Worm (Caenorhabditis elegans) whole organism, midembryonic: ENCODE measurements around the gene srx-78.
"Not testable (repeated sequence)": the region's sequence is repeated elsewhere in the genome, so short reads cannot be mapped to it uniquely, and the experiment has no call there.

ENCODE experiments used
- T22C8.4 ChIP-seq: fragments of 200-800 bp; sonication (Bioruptor generic); IDR thresholded peaks from 2 replicates; pipeline ENCODE4 v1.3.6; 2022; ENCODE audit warnings: missing genetic modification characterization, missing compliant biosample characterization
- cog-1 ChIP-seq: sonication (generic microtip); optimal IDR thresholded peaks from 2 replicates; lab custom pipeline; 2016; ENCODE audit warnings: missing genetic modification characterization, missing compliant biosample characterization
- flt-1 ChIP-seq: fragments of 200-800 bp; sonication (Bioruptor generic); IDR thresholded peaks from 2 replicates; pipeline ENCODE4 v1.3.6; 2022; ENCODE audit warnings: missing genetic modification characterization, missing compliant biosample characterization
- klf-2 ChIP-seq: fragments of 200-800 bp; sonication (Bioruptor generic); conservative IDR thresholded peaks from 2 replicates; pipeline ENCODE4 v1.3.6; 2022; ENCODE audit warnings: missing genetic modification reagents, missing genetic modification characterization, missing compliant biosample characterization
- med-1 ChIP-seq: sonication (generic microtip); optimal IDR thresholded peaks from 2 replicates; lab custom pipeline; 2017; ENCODE audit warnings: missing genetic modification characterization, mild to moderate bottlenecking, missing compliant biosample characterization, antibody characterized with exemption, missing genetic modification reagents; ENCODE audit not compliant: insufficient read depth
- ref-1 ChIP-seq: fragments of 200-800 bp; sonication (Bioruptor generic); conservative IDR thresholded peaks from 2 replicates; pipeline ENCODE4 v1.3.6; 2022; ENCODE audit warnings: missing genetic modification reagents, missing genetic modification characterization, missing compliant biosample characterization
- tab-1 ChIP-seq: fragments of 200-800 bp; sonication (Bioruptor generic); IDR thresholded peaks from 2 replicates; pipeline ENCODE4 v1.3.6; 2022; ENCODE audit warnings: missing genetic modification characterization, missing compliant biosample characterization
- ztf-23 ChIP-seq: fragments of 200-800 bp; sonication (Bioruptor generic); IDR thresholded peaks from 2 replicates; pipeline ENCODE4 v1.3.6; 2022; ENCODE audit warnings: missing genetic modification reagents, missing genetic modification characterization, missing compliant biosample characterization
- ztf-29 ChIP-seq: fragments of 200-800 bp; sonication (Bioruptor generic); IDR thresholded peaks from 2 replicates; pipeline ENCODE4 v1.3.6; 2022; ENCODE audit warnings: missing genetic modification reagents, missing genetic modification characterization, missing compliant biosample characterization

srx-78 gene

DNA sequence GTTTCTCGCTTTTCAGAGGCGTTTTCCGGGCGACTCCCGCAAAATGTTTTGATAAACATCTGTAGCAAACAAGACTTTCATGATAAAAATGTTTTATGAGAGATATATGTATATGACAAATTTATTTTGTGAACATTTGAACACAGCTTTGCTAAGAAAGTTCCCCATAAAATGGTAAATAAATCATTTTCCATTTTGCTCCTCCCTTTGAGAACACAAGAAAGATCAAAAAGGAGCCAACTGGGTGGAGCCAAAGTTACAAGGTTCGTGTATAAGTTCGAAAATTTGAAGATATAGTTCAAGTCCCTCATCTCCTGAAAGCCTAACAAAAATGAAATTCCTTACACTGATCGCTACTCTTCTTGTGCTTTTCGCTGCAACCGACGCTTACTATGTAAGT lies 4.4 kb upstream of the srx-78 start, which contains the start of gene C01G10.17:
C01G10.17 (plus strand) TSS at position 301 of the 400 bp plus-strand sequence.
- TF ChIP-seq flt-1 = no peak
- TF ChIP-seq ztf-23 (GFP tag; lab: Robert Waterston, UW) = no peak
- no peak for TF ChIP-seq T22C8.4 (GFP tag; lab: Robert Waterston, UW)
- TF ChIP-seq tab-1 (GFP tag; lab: Robert Waterston, UW) = no peak
- no peak for TF ChIP-seq cog-1
- TF ChIP-seq ref-1 (GFP tag; lab: Robert Waterston, UW) = no peak
- TF ChIP-seq med-1 (GFP tag; lab: Kevin White, UChicago) = no peak
- TF ChIP-seq ztf-29 = no peak
- TF ChIP-seq klf-2 (GFP tag; lab: Robert Waterston, UW) = no peak

DNA sequence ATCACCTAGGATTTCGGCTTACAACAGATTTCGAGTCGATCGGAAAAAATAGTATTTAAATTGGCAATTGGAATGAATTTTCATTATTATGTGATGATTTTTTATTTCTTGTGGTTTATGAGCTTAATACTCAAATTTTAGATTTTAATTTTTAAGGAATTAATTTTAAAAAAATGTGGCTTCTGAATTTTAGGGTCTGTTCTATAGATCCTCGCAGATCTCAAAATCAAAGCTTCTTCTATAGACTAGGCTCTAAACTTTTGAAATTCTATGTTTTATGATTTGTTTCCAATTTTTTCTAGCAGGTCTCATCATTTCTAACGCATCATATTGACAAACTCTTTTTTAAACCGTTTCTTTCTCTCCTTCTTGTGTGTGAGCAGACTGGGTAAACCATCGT lies 2.2 kb upstream of the srx-78 start, which contains the start of gene txt-12:
txt-12 (plus strand) TSS at position 301 of the 400 bp plus-strand sequence.
- TF ChIP-seq ztf-29 (no peak), tab-1 (GFP tag; lab: Robert Waterston, UW) (no peak), ref-1 (GFP tag; lab: Robert Waterston, UW) (no peak), flt-1 (no peak), klf-2 (GFP tag; lab: Robert Waterston, UW) (no peak), cog-1 (no peak), ztf-23 (GFP tag; lab: Robert Waterston, UW) (no peak), med-1 (GFP tag; lab: Kevin White, UChicago) (no peak), T22C8.4 (GFP tag; lab: Robert Waterston, UW) (no peak)

DNA sequence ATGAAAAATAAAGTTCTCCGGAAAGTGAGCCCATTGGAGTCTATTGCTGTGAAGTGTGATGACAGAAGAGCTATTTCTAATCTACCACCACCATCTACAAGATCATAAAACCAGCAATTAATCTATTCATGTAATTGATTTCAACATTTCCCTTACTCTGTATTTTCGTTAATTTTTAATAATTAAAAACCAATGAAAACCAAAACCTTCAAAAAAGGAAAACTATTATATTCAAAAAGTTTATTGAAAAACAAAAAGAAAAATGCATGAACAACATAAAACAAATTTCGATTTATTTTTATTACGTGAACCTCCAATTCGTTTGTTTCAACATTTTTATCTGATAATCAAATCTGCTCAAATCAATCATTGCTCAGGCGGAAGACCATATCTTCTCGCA lies 4.6 kb downstream of the srx-78 start, which contains the start of gene C01G10.1:
C01G10.1 (plus strand) TSS at position 301 of the 400 bp plus-strand sequence.
- TF ChIP-seq tab-1 (GFP tag; lab: Robert Waterston, UW) (no peak), ztf-29 (no peak), flt-1 (no peak), ref-1 (GFP tag; lab: Robert Waterston, UW) (no peak), med-1 (GFP tag; lab: Kevin White, UChicago) (no peak), klf-2 (GFP tag; lab: Robert Waterston, UW) (no peak), cog-1 (no peak), T22C8.4 (GFP tag; lab: Robert Waterston, UW) (no peak), ztf-23 (GFP tag; lab: Robert Waterston, UW) (no peak)

DNA sequence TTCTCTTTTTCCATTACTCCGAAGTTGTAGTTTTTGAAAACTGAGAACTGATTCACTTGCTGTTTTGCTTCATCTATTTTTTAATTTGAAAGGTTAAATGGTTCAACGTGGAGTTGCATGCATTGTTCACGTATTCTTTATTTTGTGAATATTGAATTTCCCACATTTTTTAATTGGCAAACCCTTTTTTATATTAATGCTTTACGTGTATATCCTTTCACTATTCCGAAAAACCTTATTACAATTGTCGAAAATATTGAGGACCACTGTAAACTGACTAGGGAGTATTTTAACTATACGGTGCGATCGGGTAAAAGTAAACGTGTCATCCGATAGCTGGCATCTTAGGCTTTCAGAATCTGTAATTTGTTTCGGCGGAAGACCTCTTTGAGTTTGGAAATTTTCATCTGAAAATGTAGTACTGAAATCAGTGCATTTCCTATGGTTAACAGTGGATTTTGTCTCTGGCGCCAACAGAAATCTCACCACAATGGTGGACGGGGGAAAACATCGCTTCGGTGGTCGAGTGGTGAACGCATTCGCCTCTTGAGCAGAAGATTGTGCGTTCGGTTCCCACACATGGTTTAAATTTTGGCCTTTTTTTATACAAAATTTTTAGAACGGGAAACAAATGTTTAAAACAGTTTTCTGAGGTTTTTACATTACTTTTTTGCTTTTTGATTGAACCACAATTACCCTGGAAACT lies 11.2 kb downstream of the srx-78 start, which contains the start of gene C01G10.14:
C01G10.14 (minus strand) TSS at position 51 of the 706 bp plus-strand sequence.
- not testable (repeated sequence) for TF ChIP-seq tab-1, ztf-23, ref-1 (GFP tag; lab: Robert Waterston, UW)

DNA sequence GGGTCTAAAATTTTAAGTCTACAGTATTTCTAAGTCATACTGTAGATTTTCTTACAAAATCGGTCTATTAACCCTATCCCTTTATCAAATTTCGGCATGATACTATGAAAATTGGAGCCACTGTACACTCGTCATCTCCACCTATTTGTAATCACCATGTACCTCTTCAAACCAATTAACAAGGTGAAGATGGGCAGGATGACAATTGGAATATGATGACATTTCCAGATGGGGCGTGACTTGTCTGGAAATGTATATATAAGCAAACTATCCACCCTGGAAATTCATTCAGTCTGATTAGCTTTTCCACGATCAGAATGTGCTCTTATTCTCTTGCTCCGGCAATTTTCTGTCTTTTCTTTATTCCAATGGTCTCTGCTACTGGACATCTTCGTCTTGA lies 14.4 kb downstream of the srx-78 start, which contains the start of gene Y75B12A.2:
Y75B12A.2 (plus strand) TSS at position 301 of the 400 bp plus-strand sequence.
- no peak for TF ChIP-seq med-1 (GFP tag; lab: Kevin White, UChicago)
- TF ChIP-seq ref-1 (GFP tag; lab: Robert Waterston, UW) = no peak
- no peak for TF ChIP-seq flt-1
- TF ChIP-seq T22C8.4 (GFP tag; lab: Robert Waterston, UW) = no peak
- no peak for TF ChIP-seq cog-1
- TF ChIP-seq tab-1 (GFP tag; lab: Robert Waterston, UW) = no peak
- TF ChIP-seq ztf-29 = no peak
- no peak for TF ChIP-seq ztf-23 (GFP tag; lab: Robert Waterston, UW)
- TF ChIP-seq klf-2 (GFP tag; lab: Robert Waterston, UW) = no peak

DNA sequence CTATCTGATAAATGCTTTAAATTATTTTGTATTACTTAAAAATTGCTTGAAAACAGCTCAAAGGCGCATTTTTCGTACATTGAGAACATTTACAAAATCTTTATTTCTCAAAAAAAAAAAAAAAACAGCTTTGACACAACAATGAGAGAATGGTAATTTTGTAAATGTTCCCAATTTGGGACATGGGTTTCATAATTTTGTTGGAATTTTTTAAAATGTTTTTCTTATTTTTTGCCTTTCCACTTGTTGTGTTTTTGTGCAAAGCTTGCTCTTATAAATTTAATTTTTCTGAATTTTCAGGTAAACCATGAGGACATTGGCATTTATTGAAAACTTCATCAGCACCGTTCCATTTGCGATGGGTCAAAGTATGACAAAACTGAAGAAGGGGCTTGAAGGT lies 16.8 kb downstream of the srx-78 start, which contains the start of gene T01G5.7:
T01G5.7 (plus strand) TSS at position 301 of the 400 bp plus-strand sequence.
- TF ChIP-seq flt-1 (no peak), ref-1 (GFP tag; lab: Robert Waterston, UW) (no peak), ztf-29 (no peak), med-1 (GFP tag; lab: Kevin White, UChicago) (no peak), ztf-23 (GFP tag; lab: Robert Waterston, UW) (no peak), cog-1 (no peak), T22C8.4 (GFP tag; lab: Robert Waterston, UW) (no peak), tab-1 (GFP tag; lab: Robert Waterston, UW) (no peak)

DNA sequence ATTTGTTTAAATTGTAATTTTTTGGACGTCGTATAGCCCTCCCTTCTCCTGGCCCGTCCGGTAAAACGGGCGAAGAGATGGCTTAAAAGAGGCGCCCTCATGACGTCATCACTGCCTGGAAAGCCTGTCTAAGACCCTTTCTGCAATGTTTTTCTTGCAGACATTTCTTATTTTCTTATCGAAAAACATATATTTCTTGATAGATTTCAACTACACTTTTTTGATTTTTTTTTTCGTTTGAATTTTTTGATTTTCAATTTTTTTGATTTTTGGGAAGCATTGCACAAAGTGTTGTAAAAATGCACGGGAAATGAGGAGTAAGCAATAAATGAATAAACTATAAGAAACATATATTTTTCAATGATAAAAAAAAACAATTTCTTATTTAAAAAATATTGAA lies 19.1 kb downstream of the srx-78 start, which contains the start of gene T01G5.6:
T01G5.6 (minus strand) TSS at position 101 of the 400 bp plus-strand sequence.
- no peak for TF ChIP-seq tab-1 (GFP tag; lab: Robert Waterston, UW)
- no peak for TF ChIP-seq ztf-23 (GFP tag; lab: Robert Waterston, UW)
- no peak for TF ChIP-seq klf-2 (GFP tag; lab: Robert Waterston, UW)
- no peak for TF ChIP-seq flt-1
- TF ChIP-seq cog-1 = no peak
- TF ChIP-seq ref-1 (GFP tag; lab: Robert Waterston, UW) = no peak
- no peak for TF ChIP-seq T22C8.4 (GFP tag; lab: Robert Waterston, UW)
- no peak for TF ChIP-seq med-1 (GFP tag; lab: Kevin White, UChicago)
- TF ChIP-seq ztf-29 = no peak

DNA sequence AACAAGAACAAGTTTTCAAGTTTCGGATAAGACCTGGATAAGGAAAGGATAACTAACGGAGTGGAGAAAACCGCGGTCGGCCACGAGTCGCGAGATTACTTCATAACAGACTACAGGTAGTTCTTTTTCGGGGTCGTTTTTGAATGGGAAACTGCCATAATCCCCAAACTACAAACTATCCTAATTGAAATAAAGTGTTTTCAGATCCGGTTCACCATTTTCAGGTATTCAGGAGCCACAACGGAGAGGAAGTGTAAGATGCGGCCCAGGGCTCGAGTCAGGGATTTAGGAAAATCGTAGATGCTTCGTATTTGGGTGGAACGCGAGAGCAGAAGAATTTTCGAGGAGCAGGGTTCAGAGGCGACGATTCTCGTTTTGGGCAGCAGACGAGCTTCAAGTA lies 21.1 kb downstream of the srx-78 start, which contains the start of gene T01G5.8:
T01G5.8 (plus strand) TSS at position 301 of the 400 bp plus-strand sequence.
- TF ChIP-seq med-1 (GFP tag; lab: Kevin White, UChicago); ref-1 (GFP tag; lab: Robert Waterston, UW); tab-1 (GFP tag; lab: Robert Waterston, UW): not testable (repeated sequence)

DNA sequence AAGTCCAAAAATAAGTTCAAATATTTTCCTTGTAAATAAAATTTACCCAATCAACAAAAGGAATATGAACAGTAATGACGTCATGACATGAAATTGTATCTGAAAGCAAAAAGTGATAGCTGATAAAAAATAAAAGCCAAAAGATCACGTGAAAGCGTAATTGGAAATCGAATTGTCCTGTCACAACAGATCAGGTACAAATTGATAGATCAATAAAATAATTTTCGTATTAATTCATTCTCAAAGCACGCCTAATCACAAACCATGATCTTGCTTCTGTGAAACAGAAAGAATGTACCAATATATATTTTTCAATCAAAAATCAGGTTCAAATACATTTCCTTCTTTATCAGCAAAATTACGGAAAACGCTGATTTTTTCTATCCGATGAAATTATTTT lies 24.7 kb downstream of the srx-78 start, which contains the start of gene flor-1:
flor-1 (minus strand) TSS at position 101 of the 400 bp plus-strand sequence.
- no peak for TF ChIP-seq ztf-29
- no peak for TF ChIP-seq ztf-23 (GFP tag; lab: Robert Waterston, UW)
- TF ChIP-seq ref-1 (GFP tag; lab: Robert Waterston, UW) = no peak
- TF ChIP-seq flt-1 = no peak
- TF ChIP-seq T22C8.4 (GFP tag; lab: Robert Waterston, UW) = no peak
- no peak for TF ChIP-seq klf-2 (GFP tag; lab: Robert Waterston, UW)
- TF ChIP-seq tab-1 (GFP tag; lab: Robert Waterston, UW) = no peak
- TF ChIP-seq cog-1 = no peak
